Worm (Caenorhabditis elegans) whole organism, midembryonic: ENCODE data around the gene elo-6.
"Not testable (repeated sequence)": the region's sequence is repeated elsewhere in the genome, so short reads cannot be mapped to it uniquely, and the experiment has no call there.

ENCODE experiments used
- T22C8.4 ChIP-seq: fragments of 200-800 bp; sonication (Bioruptor generic); IDR thresholded peaks from 2 replicates; pipeline ENCODE4 v1.3.6; 2022; ENCODE audit warnings: missing genetic modification characterization, missing compliant biosample characterization
- cog-1 ChIP-seq: sonication (generic microtip); optimal IDR thresholded peaks from 2 replicates; lab custom pipeline; 2016; ENCODE audit warnings: missing genetic modification characterization, missing compliant biosample characterization
- flt-1 ChIP-seq: fragments of 200-800 bp; sonication (Bioruptor generic); IDR thresholded peaks from 2 replicates; pipeline ENCODE4 v1.3.6; 2022; ENCODE audit warnings: missing genetic modification characterization, missing compliant biosample characterization
- klf-2 ChIP-seq: fragments of 200-800 bp; sonication (Bioruptor generic); conservative IDR thresholded peaks from 2 replicates; pipeline ENCODE4 v1.3.6; 2022; ENCODE audit warnings: missing genetic modification reagents, missing genetic modification characterization, missing compliant biosample characterization
- med-1 ChIP-seq: sonication (generic microtip); optimal IDR thresholded peaks from 2 replicates; lab custom pipeline; 2017; ENCODE audit warnings: missing genetic modification characterization, mild to moderate bottlenecking, missing compliant biosample characterization, antibody characterized with exemption, missing genetic modification reagents; ENCODE audit not compliant: insufficient read depth
- ref-1 ChIP-seq: fragments of 200-800 bp; sonication (Bioruptor generic); conservative IDR thresholded peaks from 2 replicates; pipeline ENCODE4 v1.3.6; 2022; ENCODE audit warnings: missing genetic modification reagents, missing genetic modification characterization, missing compliant biosample characterization
- tab-1 ChIP-seq: fragments of 200-800 bp; sonication (Bioruptor generic); IDR thresholded peaks from 2 replicates; pipeline ENCODE4 v1.3.6; 2022; ENCODE audit warnings: missing genetic modification characterization, missing compliant biosample characterization
- ztf-23 ChIP-seq: fragments of 200-800 bp; sonication (Bioruptor generic); IDR thresholded peaks from 2 replicates; pipeline ENCODE4 v1.3.6; 2022; ENCODE audit warnings: missing genetic modification reagents, missing genetic modification characterization, missing compliant biosample characterization
- ztf-29 ChIP-seq: fragments of 200-800 bp; sonication (Bioruptor generic); IDR thresholded peaks from 2 replicates; pipeline ENCODE4 v1.3.6; 2022; ENCODE audit warnings: missing genetic modification reagents, missing genetic modification characterization, missing compliant biosample characterization

Gene elo-6

DNA sequence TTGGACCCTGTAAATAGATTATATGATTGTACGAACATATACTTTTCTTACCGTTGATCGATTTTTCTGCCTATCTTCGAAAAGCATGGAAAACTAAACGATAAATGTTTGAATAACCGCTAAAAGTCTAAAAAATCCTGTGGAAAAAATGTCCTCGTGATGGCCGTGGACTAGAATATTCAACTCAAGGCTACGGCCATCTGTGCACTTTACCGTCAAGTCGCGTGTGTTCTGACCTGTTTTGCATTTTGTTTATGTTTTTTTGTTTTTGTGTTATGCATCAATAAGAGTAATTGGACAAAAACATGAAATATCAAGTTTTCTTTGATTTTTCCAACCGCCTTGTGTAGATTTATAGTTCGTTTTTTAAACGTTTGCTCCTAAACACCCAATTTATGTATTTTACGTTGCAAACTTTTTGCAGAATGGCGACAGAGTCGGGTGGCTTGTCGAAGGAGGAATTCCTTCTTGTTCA lies 24.2 kb downstream of the elo-6 start, which contains the start of the genes hda-6 and F41H10.4:
Gene hda-6, minus strand, starts transcription at position 172 of the 475 bp plus-strand sequence.
Gene F41H10.4, plus strand, starts transcription at position 425 of the 475 bp plus-strand sequence.
- TF ChIP-seq flt-1 (GFP tag; lab: Robert Waterston, UW), result no peak
- TF ChIP-seq cog-1, result no peak
- TF ChIP-seq tab-1 (GFP tag; lab: Robert Waterston, UW), result no peak
- TF ChIP-seq T22C8.4, result no peak
- no peak for TF ChIP-seq med-1
- no peak for TF ChIP-seq ztf-29 (GFP tag; lab: Robert Waterston, UW)
- no peak for TF ChIP-seq ztf-23 (GFP tag; lab: Robert Waterston, UW)
- TF ChIP-seq ref-1 (GFP tag; lab: Robert Waterston, UW), result no peak
- TF ChIP-seq klf-2 (GFP tag; lab: Robert Waterston, UW), result no peak

DNA sequence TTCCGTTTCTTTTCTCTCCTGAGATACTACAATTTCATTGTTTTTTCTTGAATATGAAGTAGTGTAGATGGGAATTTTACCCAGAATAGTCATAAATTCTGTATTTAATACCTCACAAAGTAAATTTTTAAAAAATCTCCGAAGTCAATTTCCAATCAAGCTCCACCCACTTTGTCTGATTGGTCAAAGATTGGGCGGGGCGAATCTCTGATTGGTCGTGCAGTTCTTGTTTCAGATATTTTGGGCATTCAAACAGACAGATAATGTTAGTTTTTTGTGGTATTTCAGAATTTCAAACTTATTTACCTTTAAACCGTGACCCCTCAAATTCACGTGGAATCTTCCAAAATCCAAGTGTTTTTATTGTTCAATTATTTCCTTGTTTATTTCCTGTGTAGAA lies 27.8 kb downstream of the elo-6 start, which contains the start of gene F41H10.5:
Gene F41H10.5, plus strand, starts transcription at position 375 of the 400 bp plus-strand sequence.
- no peak for TF ChIP-seq tab-1 (GFP tag; lab: Robert Waterston, UW)
- TF ChIP-seq med-1, result no peak
- TF ChIP-seq T22C8.4, result no peak
- TF ChIP-seq ztf-29 (GFP tag; lab: Robert Waterston, UW), result no peak
- TF ChIP-seq cog-1, result no peak
- TF ChIP-seq ref-1 (GFP tag; lab: Robert Waterston, UW), result no peak

DNA sequence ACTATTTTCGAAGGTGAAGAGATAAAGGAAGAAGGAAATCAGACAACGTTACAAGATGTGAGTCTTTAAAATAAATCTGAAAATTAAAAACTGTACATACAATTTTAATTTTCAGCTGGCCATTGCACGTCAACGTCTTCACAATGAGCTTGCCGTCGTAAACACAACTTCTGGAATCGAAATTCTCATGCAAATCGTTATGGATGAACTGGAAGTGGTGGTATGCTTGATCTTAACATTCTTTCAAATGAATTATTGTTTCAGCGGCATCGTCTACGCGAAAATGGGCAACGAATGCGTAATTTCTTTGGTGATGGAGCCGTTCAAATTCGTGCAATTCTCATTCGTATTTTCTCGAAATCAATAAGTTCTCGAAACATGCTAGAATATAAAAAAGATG lies 33.8 kb downstream of the elo-6 start:
- no peak for TF ChIP-seq cog-1
- TF ChIP-seq ztf-29 (GFP tag; lab: Robert Waterston, UW), result no peak
- TF ChIP-seq klf-2 (GFP tag; lab: Robert Waterston, UW), result no peak
- TF ChIP-seq ref-1 (GFP tag; lab: Robert Waterston, UW), result no peak

DNA sequence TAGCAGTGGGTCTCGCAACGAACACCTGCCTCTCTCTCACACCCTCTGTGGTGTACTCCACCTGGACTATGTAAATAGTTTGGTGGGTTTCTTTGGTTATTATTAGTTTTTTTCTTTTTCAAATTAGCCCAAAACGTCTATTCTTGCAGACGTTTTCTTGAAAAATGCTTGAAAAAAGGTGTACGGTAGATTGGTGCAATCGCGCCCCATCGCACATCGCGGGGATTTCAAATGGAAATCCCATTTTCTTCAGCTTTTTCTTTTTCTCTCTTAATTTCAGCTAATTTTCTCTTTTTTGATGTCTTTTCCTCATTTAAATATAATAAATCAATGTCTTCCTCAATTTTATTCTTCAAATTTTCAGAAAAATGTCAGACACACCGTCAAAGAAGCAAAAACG lies 34.2 kb downstream of the elo-6 start, which contains the start of gene Y4C6B.1:
Gene Y4C6B.1, plus strand, starts transcription at position 365 of the 400 bp plus-strand sequence.
- no peak for TF ChIP-seq ref-1 (GFP tag; lab: Robert Waterston, UW)
- no peak for TF ChIP-seq T22C8.4
- TF ChIP-seq cog-1, result no peak
- TF ChIP-seq klf-2 (GFP tag; lab: Robert Waterston, UW), result no peak
- no peak for TF ChIP-seq med-1

DNA sequence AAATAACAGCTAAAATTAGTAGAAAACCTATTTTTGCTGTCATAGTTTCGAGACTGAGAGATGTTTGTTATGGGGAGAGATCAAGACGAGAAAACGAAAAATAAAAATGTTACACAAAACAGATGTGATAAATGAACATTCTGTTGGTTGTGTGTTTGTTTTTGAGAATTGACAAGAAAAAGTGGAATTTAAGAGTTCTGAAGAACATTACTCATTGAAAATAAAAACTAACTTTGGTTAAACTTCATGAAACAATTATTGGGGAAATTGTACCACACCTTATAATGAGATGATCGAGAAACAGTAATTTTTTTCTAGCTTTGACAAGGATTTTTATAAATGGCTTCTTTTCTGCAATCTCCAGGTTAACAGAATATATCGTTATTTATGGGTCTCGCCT lies 35.0 kb downstream of the elo-6 start, which contains the start of gene Y4C6B.7:
Gene Y4C6B.7, minus strand, starts transcription at position 101 of the 400 bp plus-strand sequence.
- TF ChIP-seq T22C8.4 (no peak), flt-1 (GFP tag; lab: Robert Waterston, UW) (no peak), med-1 (no peak), tab-1 (GFP tag; lab: Robert Waterston, UW) (no peak), klf-2 (GFP tag; lab: Robert Waterston, UW) (no peak), cog-1 (no peak), ztf-23 (GFP tag; lab: Robert Waterston, UW) (no peak), ref-1 (GFP tag; lab: Robert Waterston, UW) (no peak), ztf-29 (GFP tag; lab: Robert Waterston, UW) (no peak)

DNA sequence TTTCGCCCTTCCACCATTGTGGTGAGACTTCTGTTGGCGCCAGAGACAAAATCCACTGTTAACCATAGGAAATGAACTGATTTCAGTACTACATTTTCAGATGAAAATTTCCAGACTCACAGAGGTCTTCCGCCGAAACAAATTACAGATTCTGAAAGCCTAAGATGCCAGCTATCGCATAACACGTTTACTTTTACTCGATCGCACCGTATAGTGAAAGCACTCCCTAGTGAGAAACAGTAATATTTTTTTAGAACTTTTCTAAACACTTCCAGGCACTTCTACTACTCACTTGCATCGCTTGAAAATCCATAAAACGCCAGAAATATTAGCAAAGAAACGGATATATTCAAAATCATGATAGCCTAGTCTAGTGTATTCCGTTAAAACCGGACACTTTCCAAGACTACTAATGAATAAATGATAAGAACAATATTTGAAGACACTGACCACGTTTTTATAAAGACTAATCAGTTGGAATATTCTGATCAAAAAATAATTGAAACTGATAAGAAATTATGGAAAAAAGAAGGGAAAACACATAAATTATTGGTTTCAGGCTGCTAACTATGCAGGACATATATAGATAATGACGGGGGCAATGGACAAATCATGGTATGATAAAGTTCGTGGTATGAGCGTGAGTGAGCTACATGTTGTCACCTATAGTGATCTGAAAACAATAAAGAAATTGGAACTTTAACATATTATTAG lies 37.7 kb downstream of the elo-6 start, which contains the start of gene gba-4:
Gene gba-4, minus strand, starts transcription at position 418 of the 714 bp plus-strand sequence.
- not testable (repeated sequence) for TF ChIP-seq flt-1 (GFP tag; lab: Robert Waterston, UW); klf-2 (GFP tag; lab: Robert Waterston, UW); T22C8.4

DNA sequence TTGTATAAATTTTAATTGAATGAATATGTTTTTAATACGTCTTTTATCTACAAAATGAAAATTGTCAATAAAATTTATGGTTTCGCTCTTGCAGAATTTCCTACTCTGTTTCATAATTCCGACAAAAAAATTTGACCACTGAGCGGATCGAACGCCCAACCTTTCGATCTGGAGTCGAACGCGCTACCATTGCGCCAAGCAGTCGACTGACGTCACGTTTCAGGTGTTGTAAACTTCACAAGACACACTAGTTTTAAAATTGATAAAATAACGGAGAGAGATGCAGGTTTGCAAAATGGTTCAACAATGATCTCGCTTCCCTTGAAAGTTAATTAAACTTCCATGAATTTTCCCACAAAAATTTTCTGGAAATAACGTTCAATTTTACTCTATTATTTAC lies 44.2 kb downstream of the elo-6 start:
- TF ChIP-seq klf-2 (GFP tag; lab: Robert Waterston, UW) (no peak), ref-1 (GFP tag; lab: Robert Waterston, UW) (no peak)

DNA sequence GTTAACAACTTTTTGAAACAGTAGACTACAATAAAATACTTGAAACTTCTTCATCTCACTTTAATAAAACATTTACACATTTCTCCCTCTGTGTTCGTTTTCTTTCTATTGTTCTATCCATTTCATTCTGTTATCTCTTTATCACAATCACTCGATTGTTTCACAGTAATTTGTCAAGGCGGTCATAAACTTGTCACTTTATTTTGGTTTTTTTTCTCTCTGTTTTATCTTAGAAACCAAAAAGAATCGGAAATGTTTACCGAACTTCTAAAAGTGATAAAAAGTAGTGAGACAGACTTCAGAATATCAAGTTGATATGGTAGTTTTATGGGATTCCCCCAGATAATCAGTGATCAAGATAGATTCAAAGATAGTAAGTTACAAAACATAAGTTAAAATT lies 49.1 kb downstream of the elo-6 start, which contains the start of gene Y4C6B.2:
Gene Y4C6B.2, plus strand, starts transcription at position 320 of the 400 bp plus-strand sequence.
- TF ChIP-seq T22C8.4 (no peak), cog-1 (no peak), med-1 (no peak), tab-1 (GFP tag; lab: Robert Waterston, UW) (no peak), ztf-23 (GFP tag; lab: Robert Waterston, UW) (no peak), klf-2 (GFP tag; lab: Robert Waterston, UW) (no peak)

DNA sequence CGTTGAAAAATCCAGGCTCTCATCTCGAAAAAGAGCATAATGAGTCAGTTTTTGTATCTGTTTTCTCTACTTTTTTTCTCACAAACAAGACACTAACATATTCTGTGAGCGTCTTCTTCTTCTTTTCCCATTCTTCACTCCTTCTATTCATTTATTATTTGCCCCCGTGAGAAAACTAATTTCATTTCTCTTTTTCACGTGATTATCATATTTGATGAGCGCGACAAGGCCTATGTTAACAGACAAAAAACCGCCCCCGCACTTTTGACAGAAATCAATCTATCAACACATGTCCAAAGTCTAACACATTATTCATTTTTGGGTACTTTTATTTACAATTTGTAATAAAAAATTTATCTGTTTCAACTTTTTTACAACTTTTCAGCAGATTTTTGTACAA lies 50.7 kb downstream of the elo-6 start:
- TF ChIP-seq med-1, result no peak
- TF ChIP-seq ztf-23 (GFP tag; lab: Robert Waterston, UW), result no peak
- no peak for TF ChIP-seq ztf-29 (GFP tag; lab: Robert Waterston, UW)
- no peak for TF ChIP-seq klf-2 (GFP tag; lab: Robert Waterston, UW)
- TF ChIP-seq cog-1, result no peak
- TF ChIP-seq tab-1 (GFP tag; lab: Robert Waterston, UW), result no peak
- TF ChIP-seq ref-1 (GFP tag; lab: Robert Waterston, UW), result no peak
- TF ChIP-seq T22C8.4, result no peak
- TF ChIP-seq flt-1 (GFP tag; lab: Robert Waterston, UW), result no peak
